Fruit fly (Drosophila melanogaster): ENCODE results near the gene CG6041.

CG6041 gene

dm6 chrX:5988088-5988987 is 40.4 kb downstream of the CG6041 start, which contains the start of gene CG5966 (continued):
- TF ChIP-seq Ets96B (tag; optimal IDR thresholded peaks at IDR 0.05) (no peak), Hr4 (GFP tag; optimal IDR thresholded peaks at IDR 0.05) (no peak), svp (GFP tag) (peak; percentile 88), CG8119 (GFP tag; IDR thresholded peaks at IDR 0.05) (no peak), CG8319 (GFP tag; optimal IDR thresholded peaks at IDR 0.05) (no peak), Eip78C (GFP tag) (peak; percentile 59), fd59A (GFP tag; optimal IDR thresholded peaks at IDR 0.05) (no peak), OdsH (GFP tag; optimal IDR thresholded peaks at IDR 0.05) (no peak), pdm3 (GFP tag; optimal IDR thresholded peaks at IDR 0.05) (no peak), CG8632 (GFP tag; optimal IDR thresholded peaks at IDR 0.05) (no peak)

- TF ChIP-seq CG6163 (GFP tag; IDR thresholded peaks at IDR 0.05) (peak; percentile 43; the same call in 1 of the 3 replicates), CG7368 (GFP tag; optimal IDR thresholded peaks at IDR 0.05) (no peak), CG8119 (GFP tag; IDR thresholded peaks at IDR 0.05) (peak; percentile 25; the same call in 1 of the 3 replicates), eg (GFP tag; IDR thresholded peaks at IDR 0.05) (0 out of 3 replicates have a peak, but pooled peaks have one; percentile 30), achi (GFP tag; optimal IDR thresholded peaks at IDR 0.05) (no peak), CG10669 (GFP tag; optimal IDR thresholded peaks at IDR 0.05) (no peak), Eip78C (GFP tag) (peak; percentile 39), CG15336 (GFP tag; IDR thresholded peaks at IDR 0.05) (peak; percentile 54; the same call in 1 of the 2 replicates)
Observed at dm6 chrX:5989368-5989767, 41.4 kb downstream of the CG6041 start.

dm6 chrX:5992141-5992540 is 44.2 kb downstream of the CG6041 start:
- peak; percentile 37 for TF ChIP-seq Eip78C (GFP tag)
- no peak for TF ChIP-seq CG32006 (GFP tag; optimal IDR thresholded peaks at IDR 0.05)
- peak; percentile 53 for TF ChIP-seq fkh (GFP tag; optimal IDR thresholded peaks at IDR 0.05)

dm6 chrX:5992767-5993325 is 44.9 kb downstream of the CG6041 start:
- TF ChIP-seq svp (GFP tag) (peak; percentile 60), Sox15 (GFP tag; optimal IDR thresholded peaks at IDR 0.05) (no peak)

dm6 chrX:5995951-5996350 is 48.0 kb downstream of the CG6041 start:
- TF ChIP-seq fd85E (GFP tag; optimal IDR thresholded peaks at IDR 0.05) = no peak
- no peak for TF ChIP-seq pdm3 (GFP tag; optimal IDR thresholded peaks at IDR 0.05)
- no peak for TF ChIP-seq CG9139 (GFP tag; optimal IDR thresholded peaks at IDR 0.05)
- no peak for TF ChIP-seq Hr4 (GFP tag; optimal IDR thresholded peaks at IDR 0.05)
- TF ChIP-seq Met (GFP tag; optimal IDR thresholded peaks at IDR 0.05) = peak; percentile 1
- no peak for TF ChIP-seq CG7368 (GFP tag; optimal IDR thresholded peaks at IDR 0.05)
- no peak for TF ChIP-seq Sox102F (GFP tag; optimal IDR thresholded peaks at IDR 0.05)
- TF ChIP-seq CG6792 (GFP tag; optimal IDR thresholded peaks at IDR 0.05) = no peak
- TF ChIP-seq OdsH (GFP tag; optimal IDR thresholded peaks at IDR 0.05) = no peak
- no peak for TF ChIP-seq CG32006 (GFP tag; optimal IDR thresholded peaks at IDR 0.05)
- TF ChIP-seq CG3919 (GFP tag; optimal IDR thresholded peaks at IDR 0.05) = no peak
- no peak for TF ChIP-seq CG16779 (tag; optimal IDR thresholded peaks at IDR 0.05)
- peak; percentile 19 for TF ChIP-seq CG31627 (GFP tag; optimal IDR thresholded peaks at IDR 0.05)
- no peak for TF ChIP-seq Sox15 (GFP tag; optimal IDR thresholded peaks at IDR 0.05)
- TF ChIP-seq CG10631 (GFP tag; optimal IDR thresholded peaks at IDR 0.05) = no peak
- TF ChIP-seq Gug (GFP tag; IDR thresholded peaks at IDR 0.05) = no peak
- TF ChIP-seq CG3032 (tag; optimal IDR thresholded peaks at IDR 0.05) = no peak
- TF ChIP-seq dac (GFP tag; optimal IDR thresholded peaks at IDR 0.05) = no peak
- no peak for TF ChIP-seq CG10669 (GFP tag; optimal IDR thresholded peaks at IDR 0.05)
- TF ChIP-seq CG6163 (GFP tag; IDR thresholded peaks at IDR 0.05) = 0 out of 3 replicates have a peak, but pooled peaks have one; percentile 19
- TF ChIP-seq achi (GFP tag; optimal IDR thresholded peaks at IDR 0.05) = no peak
- TF ChIP-seq spab (GFP tag; optimal IDR thresholded peaks at IDR 0.05) = no peak
- TF ChIP-seq CG8632 (GFP tag; optimal IDR thresholded peaks at IDR 0.05) = no peak
- peak; percentile 6 for TF ChIP-seq cyc (GFP tag; optimal IDR thresholded peaks at IDR 0.05)
- no peak for TF ChIP-seq Ets96B (tag; optimal IDR thresholded peaks at IDR 0.05)
- no peak for TF ChIP-seq Hr38 (GFP tag; optimal IDR thresholded peaks at IDR 0.05)
- TF ChIP-seq CG11902 (GFP tag; optimal IDR thresholded peaks at IDR 0.05) = no peak
- TF ChIP-seq CG6808 (GFP tag; optimal IDR thresholded peaks at IDR 0.05) = no peak
- TF ChIP-seq CG8319 (GFP tag; optimal IDR thresholded peaks at IDR 0.05) = no peak
- TF ChIP-seq ss (GFP tag; optimal IDR thresholded peaks at IDR 0.05) = no peak
- TF ChIP-seq esn (GFP tag; optimal IDR thresholded peaks at IDR 0.05) = peak; percentile 16
- TF ChIP-seq dsx (GFP tag; optimal IDR thresholded peaks at IDR 0.05; ENCODE audit: poor library complexity, severe bottlenecking) = no peak

Measured in whole organism, prepupa.